Worm (Caenorhabditis elegans) whole organism, L3 larva: ENCODE data around the gene mdh-1.

Experiments
- R02D3.7 ChIP-seq: fragments of 150-350 bp; optimal IDR thresholded peaks from 2 replicates; lab custom pipeline; 2014; ENCODE audit warnings: missing biosample characterization, missing genetic modification characterization
- ZK546.5 ChIP-seq: sonication (generic microtip); optimal IDR thresholded peaks from 2 replicates; lab custom pipeline; 2017; ENCODE audit warnings: missing biosample characterization, missing genetic modification characterization
- aly-2 ChIP-seq: fragments of 150-350 bp; optimal IDR thresholded peaks from 2 replicates; lab custom pipeline; 2014; ENCODE audit warnings: missing biosample characterization, missing genetic modification characterization
- ama-1 ChIP-seq: fragments of 150-350 bp; optimal IDR thresholded peaks from 2 replicates; lab custom pipeline; 2018
- ceh-16 ChIP-seq: sonication (generic microtip); optimal IDR thresholded peaks from 2 replicates; lab custom pipeline; 2017; ENCODE audit warnings: missing biosample characterization, missing genetic modification characterization
- ceh-28 ChIP-seq: fragments of 150-350 bp; optimal IDR thresholded peaks from 2 replicates; lab custom pipeline; 2014; ENCODE audit warnings: missing biosample characterization, missing genetic modification reagents, missing genetic modification characterization
- ceh-82 ChIP-seq: fragments of 150-350 bp; optimal IDR thresholded peaks from 2 replicates; lab custom pipeline; 2014; ENCODE audit warnings: missing biosample characterization, missing genetic modification characterization
- ceh-9 ChIP-seq: sonication (generic microtip); optimal IDR thresholded peaks from 2 replicates; lab custom pipeline; 2018; ENCODE audit warnings: missing biosample characterization, missing genetic modification characterization
- egl-27 ChIP-seq: sonication (generic microtip); optimal IDR thresholded peaks from 4 replicates; lab custom pipeline; 2017; ENCODE audit warnings: missing biosample characterization, missing genetic modification reagents, missing genetic modification characterization
- egl-5 ChIP-seq: fragments of 150-350 bp; optimal IDR thresholded peaks from 2 replicates; lab custom pipeline; 2017; ENCODE audit warnings: missing biosample characterization, missing genetic modification reagents, missing genetic modification characterization, inconsistent platforms
- elt-1 ChIP-seq: fragments of 150-350 bp; optimal IDR thresholded peaks from 2 replicates; lab custom pipeline; 2014; ENCODE audit warnings: missing biosample characterization, missing genetic modification characterization
- elt-2 ChIP-seq: sonication (generic microtip); optimal IDR thresholded peaks from 2 replicates; lab custom pipeline; 2016; ENCODE audit warnings: missing genetic modification reagents, mild to moderate bottlenecking, missing genetic modification characterization, missing compliant biosample characterization
- eor-1 ChIP-seq, 2 experiments: fragments of 150-350 bp; optimal IDR thresholded peaks; 2 replicates each; lab custom pipeline; 2014 to 2018; ENCODE audit warnings: missing biosample characterization in 2 of 2, missing genetic modification characterization in 2 of 2
- fkh-10 ChIP-seq: sonication (generic microtip); optimal IDR thresholded peaks from 2 replicates; lab custom pipeline; 2017; ENCODE audit warnings: missing biosample characterization, missing genetic modification reagents, missing genetic modification characterization
- fos-1 ChIP-seq: fragments of 150-350 bp; optimal IDR thresholded peaks from 2 replicates; lab custom pipeline; 2014; ENCODE audit warnings: missing biosample characterization, missing genetic modification characterization
- hmg-11 ChIP-seq: sonication (generic microtip); optimal IDR thresholded peaks from 2 replicates; lab custom pipeline; 2016; ENCODE audit warnings: missing genetic modification characterization, missing compliant biosample characterization
- jun-1 ChIP-seq: fragments of 150-350 bp; optimal IDR thresholded peaks from 2 replicates; lab custom pipeline; 2014; ENCODE audit warnings: missing biosample characterization, missing genetic modification reagents, missing genetic modification characterization
- lin-15B ChIP-seq: fragments of 150-350 bp; optimal IDR thresholded peaks from 2 replicates; lab custom pipeline; 2014; ENCODE audit warnings: missing biosample characterization, missing genetic modification characterization
- lin-39 ChIP-seq: fragments of 150-350 bp; optimal IDR thresholded peaks from 2 replicates; lab custom pipeline; 2018; ENCODE audit warnings: missing biosample characterization, missing genetic modification reagents, missing genetic modification characterization
- mdl-1 ChIP-seq: fragments of 150-350 bp; optimal IDR thresholded peaks from 2 replicates; lab custom pipeline; 2014; ENCODE audit warnings: missing biosample characterization, missing genetic modification characterization
- mml-1 ChIP-seq: fragments of 150-350 bp; sonication (generic microtip); optimal IDR thresholded peaks from 3 replicates; lab custom pipeline; 2014; ENCODE audit warnings: missing biosample characterization, missing genetic modification characterization
- nfya-1 ChIP-seq: sonication (generic microtip); optimal IDR thresholded peaks from 2 replicates; lab custom pipeline; 2017; ENCODE audit warnings: missing genetic modification characterization, mild to moderate bottlenecking, missing compliant biosample characterization, antibody characterized with exemption, moderate library complexity; ENCODE audit not compliant: insufficient read depth
- nhr-11 ChIP-seq: fragments of 150-350 bp; optimal IDR thresholded peaks from 2 replicates; lab custom pipeline; 2014; ENCODE audit warnings: missing biosample characterization, missing genetic modification characterization
- nhr-237 ChIP-seq: fragments of 150-350 bp; optimal IDR thresholded peaks from 2 replicates; lab custom pipeline; 2014; ENCODE audit warnings: missing biosample characterization, missing genetic modification characterization
- nhr-25 ChIP-seq: sonication (generic microtip); optimal IDR thresholded peaks from 2 replicates; lab custom pipeline; 2017; ENCODE audit warnings: missing biosample characterization, missing genetic modification characterization
- nhr-28 ChIP-seq: fragments of 150-350 bp; optimal IDR thresholded peaks from 2 replicates; lab custom pipeline; 2014; ENCODE audit warnings: missing biosample characterization, missing genetic modification characterization
- nhr-67 ChIP-seq: fragments of 150-350 bp; optimal IDR thresholded peaks from 2 replicates; lab custom pipeline; 2014; ENCODE audit warnings: missing biosample characterization, missing genetic modification characterization
- nhr-76 ChIP-seq: fragments of 150-350 bp; sonication (generic microtip); optimal IDR thresholded peaks from 5 replicates; lab custom pipeline; 2014; ENCODE audit warnings: missing biosample characterization, missing genetic modification characterization
- pha-4 ChIP-seq: fragments of 150-350 bp; optimal IDR thresholded peaks from 2 replicates; lab custom pipeline; 2014; ENCODE audit warnings: missing biosample characterization, missing genetic modification reagents, missing genetic modification characterization
- skn-1 ChIP-seq: fragments of 150-350 bp; optimal IDR thresholded peaks from 2 replicates; lab custom pipeline; 2014; ENCODE audit warnings: missing biosample characterization, missing genetic modification characterization
- unc-39 ChIP-seq: sonication (generic microtip); optimal IDR thresholded peaks from 4 replicates; lab custom pipeline; 2017; ENCODE audit warnings: missing biosample characterization, missing genetic modification characterization
- unc-62 ChIP-seq: fragments of 150-350 bp; sonication (generic microtip); optimal IDR thresholded peaks from 4 replicates; lab custom pipeline; 2014; ENCODE audit warnings: missing biosample characterization, missing genetic modification reagents, missing genetic modification characterization
- ztf-11 ChIP-seq: fragments of 150-350 bp; optimal IDR thresholded peaks from 2 replicates; lab custom pipeline; 2014; ENCODE audit warnings: missing biosample characterization, missing genetic modification characterization
- ztf-4 ChIP-seq: fragments of 150-350 bp; optimal IDR thresholded peaks from 2 replicates; lab custom pipeline; 2014; ENCODE audit warnings: missing biosample characterization, missing genetic modification characterization

Gene mdh-1

ce11 chrV:6508703-6509102 is 7.6 kb downstream of the mdh-1 start, which contains the start of gene ubh-3:
ubh-3 (minus strand) TSS chrV:6508803.
- no peak for TF ChIP-seq fos-1 (tag; lab: Kevin White, UChicago)
- TF ChIP-seq egl-27 (tag; lab: Kevin White, UChicago): no peak
- no peak for TF ChIP-seq elt-1 (tag; lab: Kevin White, UChicago)

DNA sequence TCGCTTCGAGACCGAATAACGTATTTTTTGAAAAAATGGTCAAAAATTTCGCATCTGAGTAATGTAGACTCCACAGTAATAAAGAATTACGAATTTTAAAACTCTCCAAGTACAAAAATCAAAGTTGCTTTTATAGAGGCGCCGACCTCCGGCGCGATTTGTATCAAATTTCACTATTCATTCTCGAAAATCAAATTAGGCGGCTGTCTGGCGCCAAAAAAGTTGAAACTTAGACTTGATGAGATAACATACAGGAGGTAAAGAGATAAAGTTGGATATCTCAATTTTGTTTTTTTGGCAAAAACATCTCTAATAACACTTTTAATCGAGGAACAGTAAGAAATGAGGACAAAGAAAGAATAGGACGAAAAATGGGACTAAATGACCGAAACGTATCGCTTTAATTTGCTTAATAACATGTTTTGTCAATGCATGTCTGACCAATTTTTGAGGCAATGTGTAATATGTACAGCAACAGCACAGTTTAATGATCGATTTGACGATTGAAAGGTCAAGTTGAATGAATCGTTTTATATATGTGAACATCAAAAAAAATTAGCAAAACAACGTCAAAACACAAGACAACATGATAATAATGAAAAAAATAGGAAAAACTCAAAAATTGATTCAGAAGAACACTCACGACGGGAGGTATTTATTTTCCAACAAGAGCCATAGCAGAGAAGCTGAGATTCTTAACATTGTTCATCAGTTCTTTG is 9.9 kb downstream of the mdh-1 start:
- TF ChIP-seq unc-62 (GFP tag; lab: Kevin White, UChicago) (no peak), nhr-237 (tag; lab: Kevin White, UChicago) (no peak), ama-1 (lab: Kevin White, UChicago) (no peak), hmg-11 (no peak), nhr-25 (tag; lab: Kevin White, UChicago) (no peak), ceh-16 (tag; lab: Kevin White, UChicago) (no peak), aly-2 (tag; lab: Kevin White, UChicago) (no peak), jun-1 (tag; lab: Kevin White, UChicago) (no peak), nfya-1 (tag; lab: Kevin White, UChicago) (no peak), egl-5 (tag; lab: Kevin White, UChicago) (no peak), ztf-11 (tag; lab: Kevin White, UChicago) (no peak)
- TF ChIP-seq, all 47 proteins: peak for 0

DNA sequence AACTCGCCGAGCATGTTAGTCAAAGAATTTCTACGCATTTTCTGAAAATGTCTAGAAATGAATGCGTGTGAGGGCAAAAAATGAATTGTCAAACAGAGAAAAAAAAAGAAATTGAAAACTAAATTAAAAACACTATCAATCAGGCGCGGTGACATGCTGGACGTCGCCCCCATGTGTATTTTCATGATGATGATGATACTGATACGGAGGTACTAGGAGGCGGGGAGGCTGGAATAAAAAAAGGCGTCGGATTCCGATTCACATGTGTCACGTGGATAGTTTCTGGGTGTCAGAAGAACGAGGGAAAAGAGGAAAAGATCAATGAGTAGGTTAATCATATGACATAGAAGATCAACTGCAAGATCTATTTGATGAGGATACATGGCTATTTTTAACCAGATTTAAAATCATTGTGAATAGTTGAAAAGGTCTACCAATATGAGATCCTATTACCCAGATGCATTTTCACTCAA is 11.0 kb downstream of the mdh-1 start, which contains the start of gene W01A11.7:
W01A11.7 (minus strand) TSS at position 51 of the 473 bp plus-strand sequence.
- TF ChIP-seq ceh-16 (tag; lab: Kevin White, UChicago) (no peak), lin-15B (no peak), nhr-28 (tag; lab: Kevin White, UChicago) (no peak), fos-1 (tag; lab: Kevin White, UChicago) (no peak), nhr-76 (no peak), ceh-82 (tag; lab: Kevin White, UChicago) (no peak), egl-5 (tag; lab: Kevin White, UChicago) (no peak), ceh-28 (tag; lab: Kevin White, UChicago) (no peak), hmg-11 (no peak), R02D3.7 (tag; lab: Kevin White, UChicago) (no peak), mml-1 (tag; lab: Kevin White, UChicago) (no peak), mdl-1 (tag; lab: Kevin White, UChicago) (no peak), eor-1 (tag; optimal IDR thresholded peaks at IDR 0.05; lab: Kevin White, UChicago) (no peak), ztf-11 (tag; lab: Kevin White, UChicago) (no peak), ZK546.5 (tag; lab: Kevin White, UChicago) (no peak)

- TF ChIP-seq elt-2 (tag; lab: Kevin White, UChicago): no peak
- no peak for TF ChIP-seq nhr-25 (tag; lab: Kevin White, UChicago)
- TF ChIP-seq skn-1 (tag; lab: Kevin White, UChicago): no peak
- TF ChIP-seq unc-39 (tag; lab: Kevin White, UChicago): no peak
- no peak for TF ChIP-seq ceh-28 (tag; lab: Kevin White, UChicago)
- TF ChIP-seq nhr-11 (tag; lab: Kevin White, UChicago): no peak
- no peak for TF ChIP-seq hmg-11
- TF ChIP-seq ceh-16 (tag; lab: Kevin White, UChicago): no peak
- no peak for TF ChIP-seq unc-62 (GFP tag; lab: Kevin White, UChicago)
- TF ChIP-seq nhr-67 (tag; lab: Kevin White, UChicago): no peak
- TF ChIP-seq lin-39: no peak
- TF ChIP-seq ceh-9 (tag; lab: Kevin White, UChicago): no peak
- TF ChIP-seq nfya-1 (tag; lab: Kevin White, UChicago): no peak
- TF ChIP-seq lin-15B: no peak
- no peak for TF ChIP-seq fkh-10 (GFP tag; lab: Kevin White, UChicago)
- no peak for TF ChIP-seq mml-1 (tag; lab: Kevin White, UChicago)
- no peak for TF ChIP-seq pha-4 (tag; lab: Kevin White, UChicago)
- TF ChIP-seq ztf-4 (tag; lab: Kevin White, UChicago): no peak
These were observed 12.0 kb downstream of the mdh-1 start, which contains the start of gene moc-2 for ce11 chrV:6504131-6504827. moc-2 (minus strand) TSS chrV:6504181.
